Worm (Caenorhabditis elegans) whole organism, L1 larva: ENCODE results near the gene F23A7.3.

Experiments used
- alr-1 ChIP-seq: fragments of 200-800 bp; sonication (Bioruptor generic); optimal IDR thresholded peaks from 2 replicates; lab custom pipeline; 2018; ENCODE audit warnings: borderline replicate concordance, mild to moderate bottlenecking, missing genetic modification characterization, missing compliant biosample characterization
- ceh-82 ChIP-seq, 3 experiments: fragments of 150-350 bp in 1 of 3; sonication (generic microtip) in 2 of 3; optimal IDR thresholded peaks; 2 replicates each; lab custom pipeline; 2014 to 2017; ENCODE audit warnings: missing biosample characterization in 3 of 3, missing genetic modification characterization in 3 of 3
- fkh-8 ChIP-seq: sonication (generic microtip); optimal IDR thresholded peaks from 2 replicates; lab custom pipeline; 2016; ENCODE audit warnings: mild to moderate bottlenecking, missing genetic modification characterization, missing compliant biosample characterization
- fos-1 ChIP-seq: fragments of 150-350 bp; optimal IDR thresholded peaks from 2 replicates; lab custom pipeline; 2014; ENCODE audit warnings: missing biosample characterization, missing genetic modification characterization
- isw-1 ChIP-seq: fragments of 200-800 bp; sonication (Bioruptor generic); IDR thresholded peaks from 2 replicates; pipeline ENCODE4 v1.3.6; 2022; ENCODE audit warnings: missing genetic modification characterization, missing compliant biosample characterization
- mdl-1 ChIP-seq, 2 experiments: fragments of 150-350 bp; optimal IDR thresholded peaks; 2 replicates each; lab custom pipeline; 2014 to 2017; ENCODE audit warnings: missing biosample characterization in 2 of 2, missing genetic modification characterization in 2 of 2, inconsistent platforms in 1 of 2
- nhr-20 ChIP-seq: sonication (generic microtip); optimal IDR thresholded peaks from 2 replicates; lab custom pipeline; 2016; ENCODE audit warnings: mild to moderate bottlenecking, missing genetic modification characterization, missing compliant biosample characterization
- nhr-28 ChIP-seq: fragments of 150-350 bp; optimal IDR thresholded peaks from 2 replicates; lab custom pipeline; 2014; ENCODE audit warnings: missing biosample characterization, missing genetic modification characterization
- nhr-77 ChIP-seq: fragments of 150-350 bp; optimal IDR thresholded peaks from 2 replicates; lab custom pipeline; 2014; ENCODE audit warnings: missing biosample characterization, missing genetic modification characterization
- pag-3 ChIP-seq: sonication (generic microtip); optimal IDR thresholded peaks from 2 replicates; lab custom pipeline; 2017; ENCODE audit warnings: missing genetic modification characterization, mild to moderate bottlenecking, missing compliant biosample characterization, antibody characterized with exemption, borderline replicate concordance; ENCODE audit not compliant: insufficient read depth
- rnt-1 ChIP-seq: sonication (generic microtip); optimal IDR thresholded peaks from 2 replicates; lab custom pipeline; 2016; ENCODE audit warnings: mild to moderate bottlenecking, missing genetic modification characterization, moderate library complexity, missing compliant biosample characterization
- tlp-1 ChIP-seq: fragments of 150-350 bp; optimal IDR thresholded peaks from 2 replicates; lab custom pipeline; 2014; ENCODE audit warnings: missing biosample characterization, missing genetic modification characterization
- unc-62 ChIP-seq: fragments of 150-350 bp; optimal IDR thresholded peaks from 2 replicates; lab custom pipeline; 2014; ENCODE audit warnings: missing biosample characterization, missing genetic modification reagents, missing genetic modification characterization
- unc-86 ChIP-seq: sonication (generic microtip); optimal IDR thresholded peaks from 2 replicates; lab custom pipeline; 2016; ENCODE audit warnings: missing genetic modification characterization, missing compliant biosample characterization

DNA sequence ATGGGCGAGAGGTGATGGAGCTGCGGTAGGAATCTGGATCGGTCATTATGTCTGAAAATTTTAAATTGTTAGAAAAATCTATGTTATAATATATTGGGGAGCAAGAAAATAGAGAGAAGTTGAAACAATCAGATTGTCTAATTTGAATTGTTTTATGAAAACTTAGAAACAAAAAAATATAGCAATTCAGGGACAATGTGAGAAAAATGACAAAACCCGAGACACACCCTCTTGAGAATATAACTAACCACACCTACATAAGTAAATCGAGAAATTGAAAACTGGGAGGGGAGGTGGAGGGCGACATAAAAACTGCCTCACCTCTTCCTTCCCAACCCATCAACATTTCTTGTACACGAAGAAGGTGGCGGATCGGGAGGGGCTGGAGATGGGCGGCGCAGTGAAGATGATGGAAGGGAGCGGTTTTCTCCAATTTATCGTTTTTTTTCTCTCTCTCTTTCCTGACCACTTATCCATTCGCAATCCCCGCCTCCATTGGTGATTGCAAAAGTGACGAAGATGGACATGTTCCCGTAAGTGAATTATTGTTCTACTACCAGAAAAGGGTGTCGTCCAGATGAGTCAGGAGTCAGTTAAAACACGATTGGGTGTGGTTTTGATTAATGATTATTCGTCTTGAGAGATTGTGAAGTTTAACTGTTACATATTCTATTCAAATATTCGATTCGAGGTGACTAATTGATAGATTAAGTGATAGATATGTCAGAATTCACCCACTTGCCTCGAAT, 46.0 kb downstream of the F23A7.3 start, which contains the start of gene mua-6:
- TF ChIP-seq nhr-28 (tag; lab: Kevin White, UChicago) (no peak), rnt-1 (no peak), unc-62 (GFP tag; lab: Kevin White, UChicago) (no peak), pag-3 (tag; lab: Kevin White, UChicago) (no peak), unc-86 (no peak), ceh-82 (tag; optimal IDR thresholded peaks at IDR 0.05; lab: Kevin White, UChicago) (no peak), nhr-77 (tag; lab: Kevin White, UChicago) (no peak), mdl-1 (tag; optimal IDR thresholded peaks at IDR 0.05; lab: Kevin White, UChicago) (no peak), tlp-1 (no peak), nhr-20 (no peak), isw-1 (GFP tag; lab: Robert Waterston, UW) (no peak), alr-1 (tag; lab: Kevin White, UChicago) (no peak), fkh-8 (tag; lab: Kevin White, UChicago) (no peak), fos-1 (no peak)
